Worm (Caenorhabditis elegans) whole organism, midembryonic: ENCODE measurements around the gene math-23.

ENCODE experiments used
- T22C8.4 ChIP-seq: fragments of 200-800 bp; sonication (Bioruptor generic); IDR thresholded peaks from 2 replicates; pipeline ENCODE4 v1.3.6; 2022; ENCODE audit warnings: missing genetic modification characterization, missing compliant biosample characterization
- cog-1 ChIP-seq: sonication (generic microtip); optimal IDR thresholded peaks from 2 replicates; lab custom pipeline; 2016; ENCODE audit warnings: missing genetic modification characterization, missing compliant biosample characterization
- flt-1 ChIP-seq: fragments of 200-800 bp; sonication (Bioruptor generic); IDR thresholded peaks from 2 replicates; pipeline ENCODE4 v1.3.6; 2022; ENCODE audit warnings: missing genetic modification characterization, missing compliant biosample characterization
- klf-2 ChIP-seq: fragments of 200-800 bp; sonication (Bioruptor generic); conservative IDR thresholded peaks from 2 replicates; pipeline ENCODE4 v1.3.6; 2022; ENCODE audit warnings: missing genetic modification reagents, missing genetic modification characterization, missing compliant biosample characterization
- med-1 ChIP-seq: sonication (generic microtip); optimal IDR thresholded peaks from 2 replicates; lab custom pipeline; 2017; ENCODE audit warnings: missing genetic modification characterization, mild to moderate bottlenecking, missing compliant biosample characterization, antibody characterized with exemption, missing genetic modification reagents; ENCODE audit not compliant: insufficient read depth
- ref-1 ChIP-seq: fragments of 200-800 bp; sonication (Bioruptor generic); conservative IDR thresholded peaks from 2 replicates; pipeline ENCODE4 v1.3.6; 2022; ENCODE audit warnings: missing genetic modification reagents, missing genetic modification characterization, missing compliant biosample characterization
- tab-1 ChIP-seq: fragments of 200-800 bp; sonication (Bioruptor generic); IDR thresholded peaks from 2 replicates; pipeline ENCODE4 v1.3.6; 2022; ENCODE audit warnings: missing genetic modification characterization, missing compliant biosample characterization
- ztf-23 ChIP-seq: fragments of 200-800 bp; sonication (Bioruptor generic); IDR thresholded peaks from 2 replicates; pipeline ENCODE4 v1.3.6; 2022; ENCODE audit warnings: missing genetic modification reagents, missing genetic modification characterization, missing compliant biosample characterization
- ztf-29 ChIP-seq: fragments of 200-800 bp; sonication (Bioruptor generic); IDR thresholded peaks from 2 replicates; pipeline ENCODE4 v1.3.6; 2022; ENCODE audit warnings: missing genetic modification reagents, missing genetic modification characterization, missing compliant biosample characterization

ce11 chrII:1886379-1886778, 15.7 kb upstream of the math-23 start, which contains the start of gene math-7:
- TF ChIP-seq med-1 (GFP tag; lab: Kevin White, UChicago) (no peak), flt-1 (GFP tag; lab: Robert Waterston, UW) (no peak), T22C8.4 (no peak), ref-1 (GFP tag; lab: Robert Waterston, UW) (no peak), klf-2 (GFP tag; lab: Robert Waterston, UW) (no peak), tab-1 (GFP tag; lab: Robert Waterston, UW) (no peak), ztf-29 (GFP tag; lab: Robert Waterston, UW) (no peak), ztf-23 (GFP tag; lab: Robert Waterston, UW) (no peak), cog-1 (tag; lab: Kevin White, UChicago) (no peak)
